Fruit fly (Drosophila melanogaster) whole organism, wandering third instar larva: ENCODE data around the gene Vajk2.

Experiments used
- Abd-B ChIP-seq: fragments of >200 bp; optimal IDR thresholded peaks from 2 replicates; lab custom pipeline; 2017; ENCODE audit warnings: missing biosample characterization, missing genetic modification characterization
- CrebA ChIP-seq: fragments of 200-800 bp; sonication (Bioruptor generic); optimal IDR thresholded peaks from 2 replicates; lab custom pipeline; 2016; ENCODE audit warnings: missing biosample characterization, mild to moderate bottlenecking, missing genetic modification characterization, borderline replicate concordance
- Dfd ChIP-seq: fragments of >200 bp; optimal IDR thresholded peaks from 2 replicates; lab custom pipeline; 2017; ENCODE audit warnings: missing biosample characterization, missing genetic modification characterization
- Dif ChIP-seq: fragments of 200-275, 200-300 bp; sonication (Bioruptor generic); optimal IDR thresholded peaks from 2 replicates; lab custom pipeline; 2018; ENCODE audit warnings: missing biosample characterization, missing genetic modification characterization; ENCODE audit not compliant: partially characterized antibody
- GATAd ChIP-seq: sonication (Bioruptor generic); optimal IDR thresholded peaks from 2 replicates; lab custom pipeline; 2016; ENCODE audit warnings: missing biosample characterization, missing genetic modification characterization
- HLH106 ChIP-seq: fragments of 200-800 bp; optimal IDR thresholded peaks from 3 replicates; lab custom pipeline; 2019; ENCODE audit warnings: missing biosample characterization, mild to moderate bottlenecking, missing genetic modification characterization, moderate library complexity
- Hnf4 ChIP-seq: fragments of 200-800 bp; sonication (Bioruptor generic); optimal IDR thresholded peaks from 2 replicates; lab custom pipeline; 2016; ENCODE audit warnings: missing biosample characterization, mild to moderate bottlenecking, missing genetic modification characterization
- Hr78 ChIP-seq: fragments of >200 bp; optimal IDR thresholded peaks from 2 replicates; lab custom pipeline; 2017; ENCODE audit warnings: missing biosample characterization, missing genetic modification characterization
- Hr83 ChIP-seq: fragments of 200-300 bp; sonication (Bioruptor generic); optimal IDR thresholded peaks from 2 replicates; lab custom pipeline; 2016; ENCODE audit warnings: missing biosample characterization, mild to moderate bottlenecking, missing genetic modification characterization, moderate library complexity; ENCODE audit not compliant: poor library complexity, severe bottlenecking
- Jra ChIP-seq: sonication (Bioruptor generic); optimal IDR thresholded peaks from 2 replicates; lab custom pipeline; 2016; ENCODE audit warnings: missing biosample characterization, missing genetic modification characterization
- Mio ChIP-seq: sonication (Bioruptor generic); optimal IDR thresholded peaks from 2 replicates; lab custom pipeline; 2016; ENCODE audit warnings: missing biosample characterization, missing genetic modification characterization
- Myc ChIP-seq: fragments of >200 bp; optimal IDR thresholded peaks from 2 replicates; lab custom pipeline; 2017
- OdsH ChIP-seq: fragments of 200-800 bp; sonication (Bioruptor generic); optimal IDR thresholded peaks from 2 replicates; lab custom pipeline; 2016; ENCODE audit warnings: missing biosample characterization, mild to moderate bottlenecking, missing genetic modification characterization
- Rel ChIP-seq, 2 experiments: fragments of 200-800 bp; sonication (Bioruptor generic) in 1 of 2; optimal IDR thresholded peaks; 2 replicates in 1 of 2; 3 replicates in 1 of 2; lab custom pipeline; 2016 to 2019; ENCODE audit warnings: mild to moderate bottlenecking in 2 of 2, missing biosample characterization in 2 of 2, missing genetic modification characterization in 2 of 2, moderate library complexity in 1 of 2
- Vsx2 ChIP-seq: fragments of 200-300, 225-300 bp; sonication (Bioruptor generic); optimal IDR thresholded peaks from 2 replicates; lab custom pipeline; 2018; ENCODE audit warnings: missing biosample characterization, missing genetic modification characterization; ENCODE audit not compliant: partially characterized antibody
- brk ChIP-seq: fragments of 200-800 bp; sonication (Bioruptor generic); optimal IDR thresholded peaks from 2 replicates; lab custom pipeline; 2016; ENCODE audit warnings: missing biosample characterization, mild to moderate bottlenecking, missing genetic modification characterization
- dl ChIP-seq, 2 experiments: fragments of 175-275, 200-275 bp in 1 of 2; fragments of 200-275 bp in 1 of 2; sonication (Bioruptor generic); optimal IDR thresholded peaks; lab custom pipeline; 2018; ENCODE audit warnings: mild to moderate bottlenecking in 2 of 2, missing biosample characterization in 2 of 2, missing genetic modification characterization in 2 of 2, moderate library complexity in 2 of 2; ENCODE audit not compliant: partially characterized antibody in 2 of 2, insufficient read depth in 1 of 2
- dmrt93B ChIP-seq: fragments of 200-800 bp; sonication (Bioruptor generic); optimal IDR thresholded peaks from 2 replicates; lab custom pipeline; 2018; ENCODE audit warnings: missing biosample characterization, mild to moderate bottlenecking, missing genetic modification characterization
- dsf ChIP-seq: sonication (Bioruptor generic); optimal IDR thresholded peaks from 2 replicates; lab custom pipeline; 2016; ENCODE audit warnings: missing biosample characterization, missing genetic modification characterization, borderline replicate concordance
- ey ChIP-seq: fragments of 200-800 bp; sonication (Bioruptor generic); optimal IDR thresholded peaks from 2 replicates; lab custom pipeline; 2016; ENCODE audit warnings: missing biosample characterization, missing genetic modification characterization
- foxo ChIP-seq, 2 experiments: fragments of 200-800 bp; sonication (Bioruptor generic); optimal IDR thresholded peaks; 2 replicates in 1 of 2; 3 replicates in 1 of 2; lab custom pipeline; 2016 to 2017; ENCODE audit warnings: missing biosample characterization in 2 of 2, missing genetic modification characterization in 2 of 2
- fru ChIP-seq: fragments of 200-800 bp; sonication (Bioruptor generic); optimal IDR thresholded peaks from 3 replicates; lab custom pipeline; 2016; ENCODE audit warnings: missing biosample characterization, mild to moderate bottlenecking, missing genetic modification characterization
- h ChIP-seq: fragments of 200-800 bp; sonication (Bioruptor generic); optimal IDR thresholded peaks from 3 replicates; lab custom pipeline; 2016; ENCODE audit warnings: missing biosample characterization, mild to moderate bottlenecking, missing genetic modification characterization
- lola ChIP-seq: fragments of >200 bp; optimal IDR thresholded peaks from 2 replicates; lab custom pipeline; 2017; ENCODE audit warnings: missing biosample characterization, missing genetic modification characterization
- pan ChIP-seq: fragments of >200 bp; optimal IDR thresholded peaks from 2 replicates; lab custom pipeline; 2017
- rgr ChIP-seq: fragments of 200-800 bp; sonication (Bioruptor generic); optimal IDR thresholded peaks from 3 replicates; lab custom pipeline; 2016; ENCODE audit warnings: missing biosample characterization, mild to moderate bottlenecking, missing genetic modification characterization
- sage ChIP-seq: fragments of 200-800 bp; sonication (Bioruptor generic); optimal IDR thresholded peaks from 2 replicates; lab custom pipeline; 2016; ENCODE audit warnings: missing biosample characterization, mild to moderate bottlenecking, missing genetic modification characterization
- sv ChIP-seq: fragments of 200-800 bp; sonication (Bioruptor generic); optimal IDR thresholded peaks from 3 replicates; lab custom pipeline; 2016; ENCODE audit warnings: missing biosample characterization, missing genetic modification characterization
- tai ChIP-seq: sonication (Bioruptor generic); optimal IDR thresholded peaks from 2 replicates; lab custom pipeline; 2016; ENCODE audit warnings: missing biosample characterization, missing genetic modification characterization

Vajk2 gene

dm6 chr2L:13934542-13935065 is at the start of gene Vajk2:
Vajk2 (minus strand) TSS chr2L:13934692.
- TF ChIP-seq tai (GFP tag; lab: Kevin White, UChicago): no peak
- TF ChIP-seq sv (GFP tag; lab: Kevin White, UChicago): no peak
- no peak for TF ChIP-seq rgr (GFP tag; lab: Kevin White, UChicago)
- TF ChIP-seq Hr78: no peak
- no peak for TF ChIP-seq Mio (GFP tag; lab: Kevin White, UChicago)
- TF ChIP-seq OdsH (GFP tag; lab: Kevin White, UChicago): no peak
- TF ChIP-seq lola (GFP tag; lab: Kevin White, UChicago): no peak
- TF ChIP-seq foxo (GFP tag; optimal IDR thresholded peaks at IDR 0.05; lab: Kevin White, UChicago): no peak
- no peak for TF ChIP-seq Hr83 (GFP tag; lab: Kevin White, UChicago)
- TF ChIP-seq Myc (lab: Kevin White, UChicago): no peak
- TF ChIP-seq Hnf4: no peak
- TF ChIP-seq pan (lab: Kevin White, UChicago): no peak
- no peak for TF ChIP-seq sage (GFP tag; lab: Kevin White, UChicago)
- no peak for TF ChIP-seq dl (GFP tag; optimal IDR thresholded peaks at IDR 0.05; lab: Kevin White, UChicago; ENCODE audit: insufficient read depth in 1 of 2, partially characterized antibody in 2 of 2)
- TF ChIP-seq Jra (GFP tag; lab: Kevin White, UChicago): no peak
- TF ChIP-seq dmrt93B: no peak

dm6 chr2L:13979826-13980225 is 45.3 kb upstream of the Vajk2 start, which contains the start of gene NimC2:
NimC2 (plus strand) TSS chr2L:13980126.
- TF ChIP-seq Dfd (GFP tag; lab: Kevin White, UChicago) (no peak), dsf (no peak), brk (GFP tag; lab: Kevin White, UChicago) (no peak), sv (GFP tag; lab: Kevin White, UChicago) (no peak)

- no peak for TF ChIP-seq h (GFP tag; lab: Kevin White, UChicago)
- no peak for TF ChIP-seq fru (GFP tag; lab: Kevin White, UChicago)
- no peak for TF ChIP-seq sv (GFP tag; lab: Kevin White, UChicago)
- no peak for TF ChIP-seq brk (GFP tag; lab: Kevin White, UChicago)
- no peak for TF ChIP-seq Mio (GFP tag; lab: Kevin White, UChicago)
- TF ChIP-seq dsf: no peak
- no peak for TF ChIP-seq Abd-B (GFP tag; lab: Kevin White, UChicago)
- TF ChIP-seq foxo (GFP tag; optimal IDR thresholded peaks at IDR 0.05; lab: Kevin White, UChicago): no peak
- TF ChIP-seq dl (GFP tag; optimal IDR thresholded peaks at IDR 0.05; lab: Kevin White, UChicago; ENCODE audit: insufficient read depth in 1 of 2, partially characterized antibody in 2 of 2): no peak
- no peak for TF ChIP-seq GATAd (GFP tag; lab: Kevin White, UChicago)
- no peak for TF ChIP-seq Hr78
Observed at dm6 chr2L:13977073-13977472, 42.6 kb upstream of the Vajk2 start, which contains the start of gene Cyp28a5. Cyp28a5 (plus strand) TSS chr2L:13977302.

dm6 chr2L:13976669-13977068 is 42.2 kb upstream of the Vajk2 start, which contains the start of gene NimC1:
NimC1 (minus strand) TSS chr2L:13976769.
- TF ChIP-seq Mio (GFP tag; lab: Kevin White, UChicago) (no peak), dsf (no peak), Vsx2 (GFP tag; lab: Kevin White, UChicago) (no peak), HLH106 (no peak), foxo (GFP tag; optimal IDR thresholded peaks at IDR 0.05; lab: Kevin White, UChicago) (no peak), dmrt93B (no peak), Dfd (GFP tag; lab: Kevin White, UChicago) (no peak)

dm6 chr2L:13972847-13973246 is 38.4 kb upstream of the Vajk2 start, which contains the start of gene He:
He (minus strand) TSS chr2L:13972947.
- TF ChIP-seq Mio (GFP tag; lab: Kevin White, UChicago) (no peak), h (GFP tag; lab: Kevin White, UChicago) (no peak), ey (GFP tag; lab: Kevin White, UChicago) (no peak), dsf (no peak)

- TF ChIP-seq CrebA (GFP tag; lab: Kevin White, UChicago): no peak
- no peak for TF ChIP-seq GATAd (GFP tag; lab: Kevin White, UChicago)
- no peak for TF ChIP-seq Mio (GFP tag; lab: Kevin White, UChicago)
- no peak for TF ChIP-seq h (GFP tag; lab: Kevin White, UChicago)
- TF ChIP-seq sage (GFP tag; lab: Kevin White, UChicago): no peak
- no peak for TF ChIP-seq Rel (GFP tag; optimal IDR thresholded peaks at IDR 0.05; lab: Kevin White, UChicago)
- no peak for TF ChIP-seq Rel (tag; optimal IDR thresholded peaks at IDR 0.05; lab: Kevin White, UChicago)
- TF ChIP-seq HLH106: no peak
- no peak for TF ChIP-seq Dif (GFP tag; lab: Kevin White, UChicago)
- no peak for TF ChIP-seq Hr83 (GFP tag; lab: Kevin White, UChicago)
- TF ChIP-seq dsf: no peak
Observed at dm6 chr2L:13969876-13970275, 35.4 kb upstream of the Vajk2 start, which contains the start of the genes NimB4 and NimB5. NimB4 (minus strand) TSS chr2L:13969976. NimB5 (plus strand) TSS chr2L:13970177.
